Fruit fly (Drosophila melanogaster) whole organism, embryonic: ENCODE measurements around the gene Gen.
A peak's percentile ranks its signal among the peaks of the same experiment; 100 is the strongest.

Experiments used
- Aef1 ChIP-seq: fragments of 200-800 bp; sonication (Bioruptor generic); IDR thresholded peaks from 3 replicates; pipeline ENCODE4 v1.3.6; 2022; ENCODE audit warnings: missing biosample characterization, missing genetic modification characterization
- CG10959 ChIP-seq: fragments of 200-800 bp; sonication (Bioruptor generic); IDR thresholded peaks from 2 replicates; pipeline ENCODE4 v1.3.6; 2022; ENCODE audit warnings: missing biosample characterization, missing genetic modification characterization
- CG11504 ChIP-seq: fragments of 200-800 bp; sonication (Bioruptor generic); optimal IDR thresholded peaks from 3 replicates; lab custom pipeline; 2019; ENCODE audit warnings: missing biosample characterization, mild to moderate bottlenecking, missing genetic modification characterization, moderate library complexity
- CG11695 ChIP-seq: fragments of 200-800 bp; sonication (Bioruptor generic); IDR thresholded peaks from 3 replicates; pipeline ENCODE4 v1.3.6; 2022; ENCODE audit warnings: missing biosample characterization, missing genetic modification characterization
- CG12391 ChIP-seq: fragments of 200-800 bp; sonication (Bioruptor generic); optimal IDR thresholded peaks from 3 replicates; lab custom pipeline; 2018; ENCODE audit warnings: missing biosample characterization, mild to moderate bottlenecking, missing genetic modification characterization, moderate library complexity
- CG12659 ChIP-seq: fragments of 200-800 bp; sonication (Bioruptor generic); optimal IDR thresholded peaks from 3 replicates; lab custom pipeline; 2017; ENCODE audit warnings: mild to moderate bottlenecking, missing biosample characterization, missing genetic modification reagents, missing genetic modification characterization
- CG13624 ChIP-seq: fragments of 200-800 bp; sonication (Bioruptor generic); optimal IDR thresholded peaks from 2 replicates; lab custom pipeline; 2016; ENCODE audit warnings: missing biosample characterization, missing genetic modification characterization
- CG14050 ChIP-seq: fragments of 200-800 bp; sonication (Bioruptor generic); IDR thresholded peaks from 3 replicates; pipeline ENCODE4 v1.3.6; 2022; ENCODE audit warnings: missing biosample characterization, missing genetic modification characterization
- CG17829 ChIP-seq: fragments of 200-800 bp; optimal IDR thresholded peaks from 2 replicates; lab custom pipeline; 2019; ENCODE audit warnings: missing biosample characterization, mild to moderate bottlenecking, missing genetic modification characterization, moderate library complexity
- CG2712 ChIP-seq: fragments of 200-800 bp; optimal IDR thresholded peaks from 3 replicates; lab custom pipeline; 2019; ENCODE audit warnings: missing biosample characterization, mild to moderate bottlenecking, missing genetic modification characterization, moderate library complexity
- CG30403 ChIP-seq: fragments of 200-800 bp; sonication (Bioruptor generic); optimal IDR thresholded peaks from 3 replicates; lab custom pipeline; 2016; ENCODE audit warnings: missing biosample characterization, missing genetic modification characterization
- CG31441 ChIP-seq: fragments of 200-800 bp; sonication (Bioruptor generic); IDR thresholded peaks from 2 replicates; pipeline ENCODE4 v1.3.6; 2022; ENCODE audit warnings: missing biosample characterization, missing genetic modification characterization
- CG32532 ChIP-seq: fragments of 200-800 bp; sonication (Bioruptor generic); IDR thresholded peaks from 2 replicates; pipeline ENCODE4 v1.3.6; 2022; ENCODE audit warnings: missing biosample characterization, missing genetic modification characterization
- CG3847 ChIP-seq: fragments of 200-800 bp; sonication (Bioruptor generic); IDR thresholded peaks from 2 replicates; pipeline ENCODE4 v1.3.6; 2022; ENCODE audit warnings: missing biosample characterization, missing genetic modification characterization
- CG6272 ChIP-seq: fragments of 200-800 bp; sonication (Bioruptor generic); IDR thresholded peaks from 2 replicates; pipeline ENCODE4 v1.3.6; 2022; ENCODE audit warnings: missing biosample characterization, missing genetic modification characterization
- CG6854 ChIP-seq: fragments of 200-800 bp; sonication (Bioruptor generic); optimal IDR thresholded peaks from 3 replicates; lab custom pipeline; 2017; ENCODE audit warnings: missing biosample characterization, mild to moderate bottlenecking, missing genetic modification characterization
- CG7271 ChIP-seq: fragments of 200-800 bp; sonication (Bioruptor generic); optimal IDR thresholded peaks from 2 replicates; lab custom pipeline; 2018; ENCODE audit warnings: missing biosample characterization, mild to moderate bottlenecking, missing genetic modification characterization, moderate library complexity
- CG7357 ChIP-seq: fragments of 200-800 bp; sonication (Bioruptor generic); IDR thresholded peaks from 3 replicates; pipeline ENCODE4 v1.3.6; 2022; ENCODE audit warnings: missing biosample characterization, missing genetic modification characterization
- CG7556 ChIP-seq: fragments of 200-800 bp; sonication (Bioruptor generic); optimal IDR thresholded peaks from 2 replicates; lab custom pipeline; 2017; ENCODE audit warnings: missing biosample characterization, mild to moderate bottlenecking, missing genetic modification characterization
- CG8924 ChIP-seq: fragments of 200-800 bp; optimal IDR thresholded peaks from 3 replicates; lab custom pipeline; 2019; ENCODE audit warnings: missing biosample characterization, mild to moderate bottlenecking, missing genetic modification characterization, moderate library complexity
- CG9727 ChIP-seq: fragments of 200-800 bp; sonication (Bioruptor generic); optimal IDR thresholded peaks from 3 replicates; lab custom pipeline; 2017; ENCODE audit warnings: missing biosample characterization, mild to moderate bottlenecking, missing genetic modification characterization
- Dbx ChIP-seq: fragments of 200-800 bp; sonication (Bioruptor generic); IDR thresholded peaks from 3 replicates; pipeline ENCODE4 v1.3.6; 2022; ENCODE audit warnings: missing biosample characterization, missing genetic modification characterization
- Dfd ChIP-seq, 2 experiments: fragments of >200 bp; optimal IDR thresholded peaks; 2 replicates each; lab custom pipeline; 2017; ENCODE audit warnings: missing biosample characterization in 2 of 2, missing genetic modification characterization in 2 of 2
- Dll ChIP-seq: fragments of 200-800 bp; sonication (Bioruptor generic); IDR thresholded peaks from 4 replicates; pipeline ENCODE4 v1.3.6; 2022; ENCODE audit warnings: missing biosample characterization, missing genetic modification characterization; ENCODE audit not compliant: partially characterized antibody
- Ets65A ChIP-seq: fragments of 200-800 bp; sonication (Bioruptor generic); peaks from one replicate; lab custom pipeline; 2016; ENCODE audit warnings: missing biosample characterization, missing genetic modification characterization
- MBD-R2 ChIP-seq: fragments of 200-800 bp; sonication (Bioruptor generic); IDR thresholded peaks from 2 replicates; pipeline ENCODE4 v1.3.6; 2022; ENCODE audit warnings: missing biosample characterization, missing genetic modification characterization
- Med ChIP-seq: fragments of 200-800 bp; sonication (Bioruptor generic); peaks from one replicate; lab custom pipeline; 2016; ENCODE audit warnings: missing biosample characterization, missing genetic modification characterization, mild to moderate bottlenecking, inconsistent platforms, moderate library complexity
- NC2α ChIP-seq: fragments of 200-800 bp; sonication (Bioruptor generic); optimal IDR thresholded peaks from 2 replicates; lab custom pipeline; 2016; ENCODE audit warnings: missing biosample characterization, missing genetic modification characterization
- Nf-YA ChIP-seq: fragments of 200-800 bp; sonication (Bioruptor generic); IDR thresholded peaks from 2 replicates; pipeline ENCODE4 v1.3.6; 2022; ENCODE audit warnings: missing biosample characterization, missing genetic modification characterization
- Rfx ChIP-seq: fragments of 200-800 bp; sonication (Bioruptor generic); IDR thresholded peaks from 2 replicates; pipeline ENCODE4 v1.3.6; 2022; ENCODE audit warnings: missing biosample characterization, missing genetic modification characterization
- Xrp1 ChIP-seq: fragments of 200-800 bp; sonication (Bioruptor generic); IDR thresholded peaks from 2 replicates; pipeline ENCODE4 v1.3.6; 2022; ENCODE audit warnings: missing biosample characterization, missing genetic modification characterization
- aop ChIP-seq: fragments of 200-800 bp; sonication (Bioruptor generic); IDR thresholded peaks from 2 replicates; pipeline ENCODE4 v1.3.6; 2022; ENCODE audit warnings: missing biosample characterization, missing genetic modification characterization
- ara ChIP-seq: fragments of 200-800 bp; sonication (Bioruptor generic); IDR thresholded peaks from 2 replicates; pipeline ENCODE4 v1.3.6; 2022; ENCODE audit warnings: missing biosample characterization, missing genetic modification characterization
- btn ChIP-seq: fragments of 200-800 bp; sonication (Bioruptor generic); optimal IDR thresholded peaks from 2 replicates; lab custom pipeline; 2016; ENCODE audit warnings: missing biosample characterization, missing genetic modification characterization
- dysf ChIP-seq: fragments of 200-800 bp; sonication (Bioruptor generic); IDR thresholded peaks from 3 replicates; pipeline ENCODE4 v1.3.6; 2022; ENCODE audit warnings: missing biosample characterization, missing genetic modification characterization
- gem ChIP-seq: fragments of 200-800 bp; sonication (Bioruptor generic); optimal IDR thresholded peaks from 2 replicates; lab custom pipeline; 2019; ENCODE audit warnings: missing biosample characterization, mild to moderate bottlenecking, missing genetic modification characterization, moderate library complexity
- gsb ChIP-seq: fragments of 200-800 bp; sonication (Bioruptor generic); IDR thresholded peaks from 2 replicates; pipeline ENCODE4 v1.3.6; 2022; ENCODE audit warnings: missing biosample characterization, missing genetic modification characterization
- hkb ChIP-seq, 2 experiments: fragments of 200-800 bp in 1 of 2; fragments of >200 bp in 1 of 2; sonication (Bioruptor generic) in 1 of 2; IDR thresholded peaks in 1 of 2; optimal IDR thresholded peaks in 1 of 2; 2 replicates each; pipeline versions ENCODE4 v1.3.6 to Lab custom; 2017 to 2022; ENCODE audit warnings: missing biosample characterization in 1 of 2, missing genetic modification characterization in 1 of 2
- klu ChIP-seq: fragments of 200-800 bp; sonication (Bioruptor generic); IDR thresholded peaks from 2 replicates; pipeline ENCODE4 v1.3.6; 2022; ENCODE audit warnings: missing biosample characterization, missing genetic modification characterization
- lilli ChIP-seq: fragments of 200-800 bp; sonication (Bioruptor generic); optimal IDR thresholded peaks from 3 replicates; lab custom pipeline; 2016; ENCODE audit warnings: missing biosample characterization, missing genetic modification characterization
- rib ChIP-seq: fragments of 200-800 bp; sonication (Bioruptor generic); IDR thresholded peaks from 2 replicates; pipeline ENCODE4 v1.3.6; 2022; ENCODE audit warnings: missing biosample characterization, missing genetic modification characterization
- row ChIP-seq: fragments of 200-800 bp; sonication (Bioruptor generic); IDR thresholded peaks from 3 replicates; pipeline ENCODE4 v1.3.6; 2022; ENCODE audit warnings: missing biosample characterization, missing genetic modification characterization
- sens ChIP-seq: fragments of 200-800 bp; sonication (Bioruptor generic); peaks from one replicate; lab custom pipeline; 2016; ENCODE audit warnings: missing biosample characterization, missing genetic modification characterization
- slou ChIP-seq: fragments of 200-800 bp; sonication (Bioruptor generic); optimal IDR thresholded peaks from 3 replicates; lab custom pipeline; 2016; ENCODE audit warnings: missing biosample characterization, missing genetic modification characterization
- sob ChIP-seq: fragments of 200-800 bp; sonication (Bioruptor generic); IDR thresholded peaks from 2 replicates; pipeline ENCODE4 v1.3.6; 2022; ENCODE audit warnings: missing biosample characterization, missing genetic modification characterization
- sr ChIP-seq: fragments of 200-800 bp; sonication (Bioruptor generic); IDR thresholded peaks from 3 replicates; pipeline ENCODE4 v1.3.6; 2022; ENCODE audit warnings: missing biosample characterization, missing genetic modification characterization
- tin ChIP-seq: fragments of 200-800 bp; sonication (Bioruptor generic); optimal IDR thresholded peaks from 3 replicates; lab custom pipeline; 2016; ENCODE audit warnings: missing biosample characterization, missing genetic modification characterization
- tna ChIP-seq: fragments of 200-800 bp; sonication (Bioruptor generic); IDR thresholded peaks from 2 replicates; pipeline ENCODE4 v1.3.6; 2022; ENCODE audit warnings: missing biosample characterization, missing genetic modification characterization; ENCODE audit not compliant: partially characterized antibody
- wor ChIP-seq: fragments of 200-800 bp; sonication (Bioruptor generic); IDR thresholded peaks from 2 replicates; pipeline ENCODE4 v1.3.6; 2022; ENCODE audit warnings: missing biosample characterization, missing genetic modification characterization

Gene Gen

DNA sequence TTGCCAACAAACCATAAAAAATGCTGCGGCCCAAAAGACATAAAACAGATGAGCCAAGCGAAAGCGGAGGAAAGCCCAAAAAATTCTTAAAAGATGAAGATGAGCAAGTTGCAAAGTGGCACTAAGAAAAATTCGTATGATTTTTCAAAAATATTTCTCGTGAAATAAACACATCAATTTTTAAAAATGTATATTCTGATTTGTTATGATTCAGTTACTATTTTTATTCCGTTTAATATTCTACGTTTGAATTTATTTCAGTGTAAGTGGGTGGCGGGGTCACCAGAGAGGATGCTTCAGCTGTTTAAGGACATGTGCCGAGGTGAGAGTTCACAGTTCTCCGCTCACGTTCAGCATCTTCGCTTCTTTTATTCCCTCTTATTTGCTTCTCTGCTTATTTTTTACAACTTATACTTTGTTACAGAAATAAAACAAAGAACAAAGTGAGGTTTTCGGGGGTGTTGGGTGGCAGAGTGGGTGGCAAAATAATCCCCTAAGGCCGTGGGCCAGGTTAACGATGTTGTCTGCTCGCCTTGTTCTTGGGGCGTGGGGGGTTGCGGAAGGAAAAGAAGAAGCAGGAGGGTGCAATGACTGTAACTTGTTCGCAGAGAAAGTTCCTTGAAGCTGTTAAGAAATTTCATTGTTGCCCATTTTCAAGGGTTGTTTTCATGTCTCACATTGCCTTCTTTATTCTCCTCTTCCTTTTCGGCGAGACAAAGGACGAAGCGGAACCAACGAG is 30.2 kb upstream of the Gen start (continued):
- peak; percentile 67; the same call in 2 of the 3 replicates for TF ChIP-seq dysf (GFP tag; lab: Robert Waterston, UW)
- TF ChIP-seq hkb (optimal IDR thresholded peaks at IDR 0.05; lab: Kevin White, UChicago), result no peak
- TF ChIP-seq hkb (GFP tag; IDR thresholded peaks at IDR 0.05; lab: Robert Waterston, UW), result peak; percentile 66; the same call in 1 of the 2 replicates
- peak; percentile 85 for TF ChIP-seq sens (GFP tag; lab: Kevin White, UChicago)
- no peak for TF ChIP-seq CG10959 (GFP tag; lab: Robert Waterston, UW)
- TF ChIP-seq NC2α (GFP tag; lab: Kevin White, UChicago), result no peak
- 0 out of 2 replicates have a peak, but pooled peaks have one; percentile 22 for TF ChIP-seq klu (GFP tag; lab: Robert Waterston, UW)
- TF ChIP-seq CG6854 (GFP tag; lab: Kevin White, UChicago), result peak; percentile 14
- 0 out of 3 replicates have a peak, but pooled peaks have one; percentile 12 for TF ChIP-seq CG14050 (GFP tag; lab: Robert Waterston, UW)
- no peak for TF ChIP-seq Dll (GFP tag; lab: Robert Waterston, UW)
- TF ChIP-seq slou, result peak; percentile 20
- TF ChIP-seq row (GFP tag; lab: Robert Waterston, UW), result peak; percentile 71
- TF ChIP-seq sob, result peak; percentile 41; the same call in 1 of the 2 replicates
- TF ChIP-seq CG7556 (GFP tag; lab: Kevin White, UChicago), result peak; percentile 63
- TF ChIP-seq gem (tag; lab: Kevin White, UChicago), result peak; percentile 64
- TF ChIP-seq CG12391 (tag; lab: Kevin White, UChicago), result peak; percentile 57
- 0 out of 2 replicates have a peak, but pooled peaks have one; percentile 17 for TF ChIP-seq wor (GFP tag; lab: Robert Waterston, UW)
- TF ChIP-seq sr (GFP tag; lab: Robert Waterston, UW), result no peak
- peak; percentile 36 for TF ChIP-seq CG30403
- peak; percentile 34 for TF ChIP-seq CG8924
- TF ChIP-seq lilli (GFP tag; lab: Kevin White, UChicago), result peak; percentile 53
- TF ChIP-seq CG11695, result peak; percentile 36; the same call in 1 of the 3 replicates
- TF ChIP-seq Ets65A (GFP tag; lab: Kevin White, UChicago), result peak; percentile 75
- TF ChIP-seq CG3847 (GFP tag; lab: Robert Waterston, UW), result peak; percentile 31; the same call in 1 of the 2 replicates
- 0 out of 2 replicates have a peak, but pooled peaks have one; percentile 28 for TF ChIP-seq MBD-R2
- no peak for TF ChIP-seq gsb
- peak; percentile 56; the same call in 1 of the 3 replicates for TF ChIP-seq Dbx (GFP tag; lab: Robert Waterston, UW)
- peak; percentile 7; the same call in 1 of the 3 replicates for TF ChIP-seq CG7357
- peak; percentile 54 for TF ChIP-seq CG9727 (GFP tag; lab: Kevin White, UChicago)
- peak; percentile 32 for TF ChIP-seq CG13624 (GFP tag; lab: Kevin White, UChicago)
- TF ChIP-seq CG12659 (GFP tag; lab: Kevin White, UChicago), result peak; percentile 51
- peak; percentile 59; the same call in 1 of the 2 replicates for TF ChIP-seq Xrp1 (GFP tag; lab: Robert Waterston, UW)
- TF ChIP-seq tin (GFP tag; lab: Kevin White, UChicago), result peak; percentile 32
- 0 out of 2 replicates have a peak, but pooled peaks have one; percentile 31 for TF ChIP-seq Nf-YA
- TF ChIP-seq btn (GFP tag; lab: Kevin White, UChicago), result no peak
- TF ChIP-seq CG7271, result no peak
- 0 out of 3 replicates have a peak, but pooled peaks have one; percentile 15 for TF ChIP-seq Aef1 (GFP tag; lab: Robert Waterston, UW)
- no peak for TF ChIP-seq rib (GFP tag; lab: Robert Waterston, UW)
- peak; percentile 57 for TF ChIP-seq CG2712 (tag; lab: Kevin White, UChicago)
- peak; percentile 55 for TF ChIP-seq Rfx (GFP tag; lab: Robert Waterston, UW)
- TF ChIP-seq CG31441 (GFP tag; lab: Robert Waterston, UW), result peak; percentile 56
- TF ChIP-seq CG11504 (tag; lab: Kevin White, UChicago), result peak; percentile 64
- TF ChIP-seq ara (GFP tag; lab: Robert Waterston, UW), result 0 out of 2 replicates have a peak, but pooled peaks have one; percentile 47
- TF ChIP-seq Dfd (GFP tag; optimal IDR thresholded peaks at IDR 0.05; lab: Kevin White, UChicago), result no peak
- peak; percentile 41; the same call in 1 of the 2 replicates for TF ChIP-seq CG32532
- TF ChIP-seq tna (GFP tag; lab: Robert Waterston, UW), result no peak
- TF ChIP-seq CG17829, result peak; percentile 2
- TF ChIP-seq CG6272, result no peak
- TF ChIP-seq aop (GFP tag; lab: Robert Waterston, UW), result no peak
- TF ChIP-seq Med, result peak; percentile 86
